Worm (Caenorhabditis elegans) whole organism, L1 larva: ENCODE measurements around the gene F28A12.10.

Experiments
- aly-2 ChIP-seq: fragments of 150-350 bp; optimal IDR thresholded peaks from 2 replicates; lab custom pipeline; 2014; ENCODE audit warnings: missing biosample characterization, missing genetic modification characterization
- blmp-1 ChIP-seq: fragments of 150-350 bp; optimal IDR thresholded peaks from 2 replicates; lab custom pipeline; 2014; ENCODE audit warnings: missing biosample characterization, missing genetic modification characterization
- ceh-8 ChIP-seq: fragments of 200-800 bp; sonication (Bioruptor generic); optimal IDR thresholded peaks from 2 replicates; lab custom pipeline; 2018; ENCODE audit warnings: mild to moderate bottlenecking, missing genetic modification characterization, moderate library complexity, missing compliant biosample characterization
- efl-1 ChIP-seq, 4 experiments: fragments of 150-350 bp; optimal IDR thresholded peaks in 3 of 4; peaks in 1 of 4; 1 replicate in 1 of 4; 2 replicates in 3 of 4; lab custom pipeline; 2014; ENCODE audit warnings: missing biosample characterization in 2 of 4, missing genetic modification characterization in 2 of 4, missing genetic modification reagents in 2 of 4
- elt-2 ChIP-seq: sonication (generic microtip); optimal IDR thresholded peaks from 2 replicates; lab custom pipeline; 2016; ENCODE audit warnings: missing genetic modification characterization, mild to moderate bottlenecking, inconsistent platforms, missing compliant biosample characterization, missing genetic modification reagents
- elt-3 ChIP-seq, 6 experiments: fragments of 150-350 bp in 1 of 6; sonication (generic microtip); optimal IDR thresholded peaks; 2 replicates each; lab custom pipeline; 2017 to 2018; ENCODE audit warnings: missing biosample characterization in 6 of 6, missing genetic modification characterization in 6 of 6, inconsistent platforms in 1 of 6
- ets-5 ChIP-seq: fragments of 200-800 bp; sonication (Bioruptor generic); IDR thresholded peaks from 2 replicates; pipeline ENCODE4 v1.3.6; 2022; ENCODE audit warnings: missing genetic modification characterization, missing compliant biosample characterization
- fkh-8 ChIP-seq: sonication (generic microtip); optimal IDR thresholded peaks from 2 replicates; lab custom pipeline; 2016; ENCODE audit warnings: mild to moderate bottlenecking, missing genetic modification characterization, missing compliant biosample characterization
- grh-1 ChIP-seq: fragments of 200-800 bp; sonication (Bioruptor generic); IDR thresholded peaks from 2 replicates; pipeline ENCODE4 v1.3.6; 2022; ENCODE audit warnings: missing genetic modification reagents, missing genetic modification characterization, missing compliant biosample characterization
- jun-1 ChIP-seq: fragments of 150-350 bp; optimal IDR thresholded peaks from 2 replicates; lab custom pipeline; 2014; ENCODE audit warnings: missing biosample characterization, missing genetic modification reagents, missing genetic modification characterization
- lin-14 ChIP-seq: fragments of 200-800 bp; sonication (Bioruptor generic); optimal IDR thresholded peaks from 2 replicates; lab custom pipeline; 2018; ENCODE audit warnings: mild to moderate bottlenecking, missing genetic modification characterization, moderate library complexity, missing compliant biosample characterization
- lin-15B ChIP-seq: fragments of 150-350 bp; sonication (generic microtip); optimal IDR thresholded peaks from 3 replicates; lab custom pipeline; 2014; ENCODE audit warnings: missing biosample characterization, missing genetic modification characterization
- lin-39 ChIP-seq: fragments of 150-350 bp; optimal IDR thresholded peaks from 2 replicates; lab custom pipeline; 2014; ENCODE audit warnings: missing biosample characterization, missing genetic modification reagents, missing genetic modification characterization
- lsy-2 ChIP-seq, 2 experiments: fragments of 150-350 bp; optimal IDR thresholded peaks; 2 replicates each; lab custom pipeline; 2014; ENCODE audit warnings: missing biosample characterization in 2 of 2, missing genetic modification characterization in 2 of 2
- mdl-1 ChIP-seq, 2 experiments: fragments of 150-350 bp; optimal IDR thresholded peaks; 2 replicates each; lab custom pipeline; 2014 to 2017; ENCODE audit warnings: missing biosample characterization in 2 of 2, missing genetic modification characterization in 2 of 2, inconsistent platforms in 1 of 2
- mef-2 ChIP-seq: fragments of 150-350 bp; optimal IDR thresholded peaks from 2 replicates; lab custom pipeline; 2014; ENCODE audit warnings: missing biosample characterization, missing genetic modification characterization
- mep-1 ChIP-seq: fragments of 150-350 bp; optimal IDR thresholded peaks from 2 replicates; lab custom pipeline; 2014; ENCODE audit warnings: missing biosample characterization, missing genetic modification characterization
- nhr-12 ChIP-seq: sonication (generic microtip); optimal IDR thresholded peaks from 2 replicates; lab custom pipeline; 2017; ENCODE audit warnings: missing biosample characterization, missing genetic modification characterization
- nhr-19 ChIP-seq: fragments of 200-800 bp; sonication (Bioruptor generic); conservative IDR thresholded peaks from 2 replicates; pipeline ENCODE4 v1.3.6; 2022; ENCODE audit warnings: missing genetic modification characterization, missing compliant biosample characterization
- nhr-20 ChIP-seq: sonication (generic microtip); optimal IDR thresholded peaks from 2 replicates; lab custom pipeline; 2016; ENCODE audit warnings: mild to moderate bottlenecking, missing genetic modification characterization, missing compliant biosample characterization
- nhr-47 ChIP-seq: sonication (generic microtip); optimal IDR thresholded peaks from 2 replicates; lab custom pipeline; 2016; ENCODE audit warnings: mild to moderate bottlenecking, missing genetic modification characterization, moderate library complexity, missing compliant biosample characterization
- nhr-71 ChIP-seq: sonication (generic microtip); optimal IDR thresholded peaks from 2 replicates; lab custom pipeline; 2016; ENCODE audit warnings: mild to moderate bottlenecking, missing genetic modification characterization, moderate library complexity, missing compliant biosample characterization
- nhr-85 ChIP-seq: sonication (generic microtip); peaks from one replicate; lab custom pipeline; 2016; ENCODE audit warnings: missing genetic modification characterization, inconsistent platforms, missing compliant biosample characterization
- nhr-90 ChIP-seq: sonication (generic microtip); optimal IDR thresholded peaks from 2 replicates; lab custom pipeline; 2016; ENCODE audit warnings: mild to moderate bottlenecking, missing genetic modification characterization, missing compliant biosample characterization; ENCODE audit not compliant: poor library complexity
- pag-3 ChIP-seq: sonication (generic microtip); optimal IDR thresholded peaks from 2 replicates; lab custom pipeline; 2017; ENCODE audit warnings: missing genetic modification characterization, mild to moderate bottlenecking, missing compliant biosample characterization, antibody characterized with exemption, borderline replicate concordance; ENCODE audit not compliant: insufficient read depth
- pax-3 ChIP-seq: fragments of 200-800 bp; sonication (Bioruptor generic); optimal IDR thresholded peaks from 2 replicates; lab custom pipeline; 2018; ENCODE audit warnings: mild to moderate bottlenecking, missing genetic modification characterization, moderate library complexity, missing compliant biosample characterization
- rnt-1 ChIP-seq: sonication (generic microtip); optimal IDR thresholded peaks from 2 replicates; lab custom pipeline; 2016; ENCODE audit warnings: mild to moderate bottlenecking, missing genetic modification characterization, moderate library complexity, missing compliant biosample characterization
- snpc-4 ChIP-seq: fragments of 150-350 bp; optimal IDR thresholded peaks from 2 replicates; lab custom pipeline; 2014; ENCODE audit warnings: missing biosample characterization, missing genetic modification characterization
- snu-23 ChIP-seq: sonication (generic microtip); optimal IDR thresholded peaks from 2 replicates; lab custom pipeline; 2016; ENCODE audit warnings: missing genetic modification characterization, missing compliant biosample characterization
- ztf-4 ChIP-seq: fragments of 150-350 bp; optimal IDR thresholded peaks from 2 replicates; lab custom pipeline; 2014; ENCODE audit warnings: missing biosample characterization, missing genetic modification characterization

The F28A12.10 gene

DNA sequence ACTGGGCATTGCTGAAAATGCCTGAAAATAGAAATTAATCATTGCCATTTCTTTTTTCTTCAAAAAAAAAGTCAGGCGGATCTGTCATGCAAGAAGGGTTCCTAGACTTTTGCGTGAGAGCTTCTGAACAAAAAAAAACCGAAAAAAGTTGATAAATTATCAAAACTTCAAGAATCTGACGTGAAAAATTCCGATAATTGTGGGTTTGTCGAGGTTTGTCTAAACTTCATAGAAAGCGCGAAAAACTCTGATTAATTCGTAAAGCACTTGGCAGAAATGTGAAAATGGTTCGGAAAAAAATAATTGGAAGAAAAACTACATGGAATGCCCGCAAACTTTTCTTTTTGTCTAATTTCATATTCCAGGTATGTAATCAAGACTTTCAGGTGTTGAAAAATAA is 35.9 kb upstream of the F28A12.10 start, which contains the start of gene ZC190.5:
Gene ZC190.5, minus strand, starts transcription at position 101 of the 400 bp plus-strand sequence.
- no peak for TF ChIP-seq mep-1
- TF ChIP-seq pax-3, result peak; percentile 15
- no peak for TF ChIP-seq jun-1 (tag; lab: Kevin White, UChicago)
- TF ChIP-seq snpc-4 (tag; lab: Kevin White, UChicago), result no peak
- no peak for TF ChIP-seq nhr-12 (tag; lab: Kevin White, UChicago)
- TF ChIP-seq ets-5 (GFP tag; lab: Robert Waterston, UW), result no peak
- TF ChIP-seq nhr-90, result no peak
- TF ChIP-seq fkh-8 (tag; lab: Kevin White, UChicago), result peak; percentile 18
- TF ChIP-seq efl-1 (optimal IDR thresholded peaks at IDR 0.05; lab: Kevin White, UChicago), result no peak
- peak in 1 of 2 experiments; percentile 79 for TF ChIP-seq efl-1 (GFP tag; optimal IDR thresholded peaks at IDR 0.05 in 1 of 2; lab: Kevin White, UChicago)
- TF ChIP-seq, all 84 proteins: peak for 3

DNA sequence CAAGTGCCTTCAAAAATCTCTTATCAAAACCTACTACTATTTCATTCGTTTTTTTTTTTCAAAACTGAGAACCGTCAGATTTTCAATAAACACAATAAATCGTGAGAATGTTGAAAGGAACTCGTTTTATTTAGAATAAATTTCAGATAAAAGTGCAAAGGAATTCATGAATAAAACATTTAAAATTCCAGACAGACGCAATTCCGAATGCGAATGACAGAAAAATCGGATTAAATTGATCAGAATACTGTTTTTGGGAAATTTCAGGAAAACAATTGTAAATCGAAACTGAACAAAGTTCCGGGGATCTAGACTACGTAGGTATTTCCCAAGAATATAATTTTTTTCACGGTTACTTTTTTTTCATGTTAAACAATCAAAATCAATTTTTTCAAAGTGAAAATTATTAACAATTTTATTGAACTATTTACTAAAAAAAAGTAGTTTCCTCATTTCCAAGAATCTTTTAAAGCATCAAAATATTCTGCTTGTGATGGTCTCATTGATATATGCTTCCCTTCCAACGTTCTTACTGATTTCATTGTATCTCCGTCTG is 34.1 kb upstream of the F28A12.10 start:
- no peak for TF ChIP-seq snpc-4 (tag; lab: Kevin White, UChicago)
- TF ChIP-seq aly-2 (tag; lab: Kevin White, UChicago), result peak; percentile 73
- no peak for TF ChIP-seq lin-15B (tag; lab: Kevin White, UChicago)
- no peak for TF ChIP-seq mdl-1 (tag; optimal IDR thresholded peaks at IDR 0.05; lab: Kevin White, UChicago)

- TF ChIP-seq aly-2 (tag; lab: Kevin White, UChicago) (peak; percentile 2), elt-2 (no peak)
- TF ChIP-seq, all 84 proteins: peak for 1
These were observed 33.2 kb upstream of the F28A12.10 start for ce11 chrV:8670759-8671158.

DNA sequence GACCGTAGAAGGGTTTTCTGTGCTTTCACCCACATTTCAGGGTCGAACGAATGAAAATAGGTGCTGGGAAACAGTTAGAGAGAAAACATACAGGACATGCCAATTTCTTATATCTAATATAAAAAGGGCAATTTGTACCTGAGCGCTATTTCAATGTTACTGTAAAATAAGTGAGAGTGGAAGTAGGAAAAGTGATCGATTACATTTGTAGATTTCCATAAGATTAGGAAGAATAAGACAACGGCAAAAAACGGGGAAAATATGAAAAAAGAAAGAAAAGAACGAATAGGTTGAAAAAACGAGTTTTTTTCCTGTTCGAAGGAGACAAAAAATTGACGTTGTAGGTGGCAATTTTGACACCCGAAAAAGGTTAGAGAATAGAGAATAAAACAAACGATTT is 30.7 kb upstream of the F28A12.10 start:
- peak; percentile 72 for TF ChIP-seq nhr-85 (tag; lab: Kevin White, UChicago)
- peak in 1 of 2 experiments; percentile 24 for TF ChIP-seq lsy-2 (tag; optimal IDR thresholded peaks at IDR 0.05; lab: Kevin White, UChicago)
- no peak for TF ChIP-seq rnt-1 (tag; lab: Kevin White, UChicago)
- no peak for TF ChIP-seq nhr-19
- peak; percentile 80 for TF ChIP-seq blmp-1 (tag; lab: Kevin White, UChicago)

DNA sequence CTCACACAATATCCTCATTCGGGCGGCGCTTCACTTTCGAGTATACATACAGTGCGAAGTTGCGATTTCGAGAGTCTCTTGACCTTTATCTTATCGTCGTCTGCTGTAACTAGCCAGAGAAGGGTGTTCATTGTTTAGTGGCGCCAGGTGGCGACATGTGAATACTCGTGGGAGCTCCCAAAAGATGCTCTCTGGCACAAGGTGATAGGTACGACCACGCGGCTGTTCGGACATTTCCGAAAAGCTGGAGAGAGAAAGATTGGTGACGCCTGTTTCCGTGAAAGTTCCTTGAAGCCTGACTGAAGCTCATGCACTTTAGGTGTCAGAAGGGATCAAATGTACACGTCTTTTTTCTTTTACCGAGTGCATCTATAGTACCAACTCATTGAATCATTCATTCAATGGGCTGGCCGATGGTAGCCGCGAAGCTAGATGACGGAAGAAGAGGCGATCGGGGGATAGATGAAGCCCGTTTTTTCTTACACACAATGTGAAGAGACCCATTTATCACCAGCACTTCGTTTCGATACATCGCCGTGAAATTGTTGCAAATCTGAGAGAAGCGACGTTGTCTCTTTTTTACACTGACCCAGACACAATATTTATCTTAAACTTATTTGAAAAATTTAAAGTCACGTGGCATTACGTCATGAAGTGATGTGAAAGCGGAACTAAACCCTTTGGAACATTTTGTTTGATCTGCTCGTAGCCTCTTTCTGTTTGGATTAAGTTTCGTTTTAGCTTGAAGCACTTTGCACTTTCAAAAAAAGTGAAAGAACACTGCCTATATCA is 29.9 kb upstream of the F28A12.10 start:
- peak; percentile 21 for TF ChIP-seq nhr-47
- TF ChIP-seq nhr-71 (tag; lab: Kevin White, UChicago), result peak; percentile 65
- no peak for TF ChIP-seq mef-2
- TF ChIP-seq elt-3 (tag; optimal IDR thresholded peaks at IDR 0.05; lab: Kevin White, UChicago), result no peak
- peak; percentile 23 for TF ChIP-seq ztf-4 (tag; lab: Kevin White, UChicago)
- TF ChIP-seq pag-3 (tag; lab: Kevin White, UChicago), result no peak
- peak; percentile 12 for TF ChIP-seq snu-23 (GFP tag; lab: Kevin White, UChicago)
- peak; percentile 38 for TF ChIP-seq nhr-20 (tag; lab: Kevin White, UChicago)
- TF ChIP-seq lin-14 (GFP tag; lab: Kevin White, UChicago), result peak; percentile 55
- TF ChIP-seq rnt-1 (tag; lab: Kevin White, UChicago), result peak; percentile 73
- peak; percentile 33 for TF ChIP-seq lin-39 (tag; lab: Kevin White, UChicago)
- TF ChIP-seq nhr-19, result peak; percentile 20
- no peak for TF ChIP-seq grh-1 (GFP tag; lab: Robert Waterston, UW)

ce11 chrV:8665765-8666164 is 28.2 kb upstream of the F28A12.10 start, which contains the start of gene ZC190.4:
Gene ZC190.4, plus strand, starts transcription at chrV:8666065.
- TF ChIP-seq ceh-8 (GFP tag; lab: Kevin White, UChicago) (no peak), efl-1 (optimal IDR thresholded peaks at IDR 0.05; lab: Kevin White, UChicago) (no peak), efl-1 (GFP tag; optimal IDR thresholded peaks at IDR 0.05 in 1 of 2; lab: Kevin White, UChicago) (peak in 1 of 2 experiments; percentile 58)
